Worm (Caenorhabditis elegans): ENCODE data around the gene Y67D8B.3.

The Y67D8B.3 gene

DNA sequence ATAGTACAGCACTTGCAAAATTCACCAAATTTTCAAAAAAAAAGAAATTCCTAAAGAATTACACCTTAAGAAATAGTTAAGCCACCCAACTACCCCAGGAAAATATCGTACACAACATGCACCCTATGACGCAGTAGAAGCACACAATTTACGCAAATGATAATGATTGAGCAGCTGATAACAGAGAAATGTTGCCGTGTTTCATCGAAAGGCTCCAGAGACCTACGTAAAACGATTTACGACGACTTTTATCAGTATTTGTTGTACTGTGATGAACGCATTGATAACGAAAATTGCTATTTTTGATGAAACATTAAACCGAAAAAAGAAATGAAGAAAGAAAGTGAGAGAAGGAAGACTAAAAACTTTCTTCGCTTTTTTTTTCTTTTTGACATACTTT lies 43.8 kb downstream of the Y67D8B.3 start (continued):
- 0 out of 2 replicates have a peak, but pooled peaks have one; percentile 25 for TF ChIP-seq ceh-20 (GFP tag; IDR thresholded peaks at IDR 0.05)
- no peak for TF ChIP-seq mxl-3 (GFP tag; optimal IDR thresholded peaks at IDR 0.05)
- peak; percentile 83 for TF ChIP-seq nhr-77 (tag; optimal IDR thresholded peaks at IDR 0.05)
- TF ChIP-seq nhr-102 (tag; optimal IDR thresholded peaks at IDR 0.05), result peak; percentile 15
- no peak for TF ChIP-seq F37D6.2 (tag; optimal IDR thresholded peaks at IDR 0.05)
- TF ChIP-seq hlh-11 (tag; optimal IDR thresholded peaks at IDR 0.05), result peak; percentile 93
- 0 out of 2 replicates have a peak, but pooled peaks have one; percentile 33 for TF ChIP-seq pha-4 (GFP tag; IDR thresholded peaks at IDR 0.05)
- no peak for TF ChIP-seq pha-4 (tag; optimal IDR thresholded peaks at IDR 0.05)
- TF ChIP-seq tra-1 (GFP tag; IDR thresholded peaks at IDR 0.05), result peak; percentile 68; the same call in 1 of the 2 replicates
- peak; percentile 96 for TF ChIP-seq dmd-6 (GFP tag; IDR thresholded peaks at IDR 0.05)
- peak; percentile 95 for TF ChIP-seq nhr-28 (tag; optimal IDR thresholded peaks at IDR 0.05)
- TF ChIP-seq ces-1 (GFP tag; optimal IDR thresholded peaks at IDR 0.05), result no peak
- no peak for TF ChIP-seq hmg-1.1 (GFP tag; IDR thresholded peaks at IDR 0.05)
